Fruit fly (Drosophila melanogaster) whole organism, adult: ENCODE measurements around the gene HIP.

Experiments
- CG11617 ChIP-seq: fragments of 200-800 bp; sonication (Bioruptor generic); optimal IDR thresholded peaks from 2 replicates; lab custom pipeline; 2017; ENCODE audit warnings: mild to moderate bottlenecking, missing biosample characterization, missing genetic modification reagents, missing genetic modification characterization
- CG12768 ChIP-seq: fragments of 200-800 bp; sonication (Bioruptor generic); optimal IDR thresholded peaks from 2 replicates; lab custom pipeline; 2017; ENCODE audit warnings: missing biosample characterization, missing genetic modification characterization, mild to moderate bottlenecking, moderate library complexity, missing genetic modification reagents
- CG1620 ChIP-seq: fragments of 200-800 bp; sonication (Bioruptor generic); optimal IDR thresholded peaks from 2 replicates; lab custom pipeline; 2016; ENCODE audit warnings: missing biosample characterization, missing genetic modification characterization
- CG33017 ChIP-seq: fragments of 200-800 bp; sonication (Bioruptor generic); optimal IDR thresholded peaks from 2 replicates; lab custom pipeline; 2018; ENCODE audit warnings: missing biosample characterization, mild to moderate bottlenecking, missing genetic modification characterization, moderate library complexity
- CG7045 ChIP-seq: fragments of 200-800 bp; sonication (Bioruptor generic); optimal IDR thresholded peaks from 2 replicates; lab custom pipeline; 2017; ENCODE audit warnings: missing biosample characterization, mild to moderate bottlenecking, missing genetic modification characterization
- CG7101 ChIP-seq: fragments of 200-800 bp; sonication (Bioruptor generic); optimal IDR thresholded peaks from 2 replicates; lab custom pipeline; 2018; ENCODE audit warnings: missing biosample characterization, mild to moderate bottlenecking, missing genetic modification characterization, moderate library complexity
- Crg-1 ChIP-seq: fragments of 200-800 bp; sonication (Bioruptor generic); optimal IDR thresholded peaks from 2 replicates; lab custom pipeline; 2016; ENCODE audit warnings: missing biosample characterization, missing genetic modification characterization
- Hr96 ChIP-seq: fragments of 200-800 bp; sonication (Bioruptor generic); optimal IDR thresholded peaks from 2 replicates; lab custom pipeline; 2016; ENCODE audit warnings: missing biosample characterization, missing genetic modification characterization
- Mnt ChIP-seq: fragments of 200-800 bp; sonication (Bioruptor generic); optimal IDR thresholded peaks from 2 replicates; lab custom pipeline; 2016; ENCODE audit warnings: missing biosample characterization, mild to moderate bottlenecking, missing genetic modification characterization
- cnc ChIP-seq, 2 experiments: fragments of >200 bp; optimal IDR thresholded peaks; 2 replicates each; lab custom pipeline; 2017
- kay ChIP-seq: fragments of 200-800 bp; sonication (Bioruptor generic); peaks from one replicate; lab custom pipeline; 2016; ENCODE audit warnings: missing biosample characterization, missing genetic modification characterization, borderline replicate concordance
- pad ChIP-seq: fragments of 200-800 bp; sonication (Bioruptor generic); optimal IDR thresholded peaks from 3 replicates; lab custom pipeline; 2017; ENCODE audit warnings: missing biosample characterization, missing genetic modification characterization, mild to moderate bottlenecking, moderate library complexity, missing genetic modification reagents
- tj ChIP-seq: fragments of 200-800 bp; sonication (Bioruptor generic); optimal IDR thresholded peaks from 3 replicates; lab custom pipeline; 2017; ENCODE audit warnings: missing biosample characterization, mild to moderate bottlenecking, missing genetic modification characterization, moderate library complexity
- toe ChIP-seq: fragments of 200-800 bp; sonication (Bioruptor generic); optimal IDR thresholded peaks from 2 replicates; lab custom pipeline; 2016; ENCODE audit warnings: missing biosample characterization, missing genetic modification characterization

- TF ChIP-seq toe (GFP tag; lab: Kevin White, UChicago) (no peak), tj (GFP tag; lab: Kevin White, UChicago) (peak; percentile 47), Hr96 (GFP tag; lab: Kevin White, UChicago) (no peak), CG7045 (GFP tag; lab: Kevin White, UChicago) (no peak), CG33017 (tag; lab: Kevin White, UChicago) (peak; percentile 5), CG12768 (GFP tag; lab: Kevin White, UChicago) (no peak), Crg-1 (GFP tag; lab: Kevin White, UChicago) (no peak), cnc (optimal IDR thresholded peaks at IDR 0.05; lab: Kevin White, UChicago) (no peak), CG7101 (tag; lab: Kevin White, UChicago) (peak; percentile 21), Mnt (no peak), CG1620 (GFP tag; lab: Kevin White, UChicago) (no peak), kay (GFP tag; lab: Kevin White, UChicago) (no peak), pad (GFP tag; lab: Kevin White, UChicago) (no peak), CG11617 (GFP tag; lab: Kevin White, UChicago) (no peak)
Observed at dm6 chrX:3750232-3751075, 48.5 kb upstream of the HIP start.
